Fruit fly (Drosophila melanogaster) whole organism, embryonic: ENCODE measurements around the gene Txl.
A peak's percentile ranks its signal among the peaks of the same experiment; 100 is the strongest.

Experiments
- ATbp ChIP-seq: fragments of 200-800 bp; sonication (Bioruptor generic); optimal IDR thresholded peaks from 2 replicates; lab custom pipeline; 2017; ENCODE audit warnings: missing biosample characterization, mild to moderate bottlenecking, missing genetic modification characterization, missing genetic modification reagents
- Bgb ChIP-seq: fragments of 200-800 bp; sonication (Bioruptor generic); IDR thresholded peaks from 2 replicates; pipeline ENCODE4 v1.3.6; 2022; ENCODE audit warnings: missing biosample characterization, missing genetic modification characterization; ENCODE audit not compliant: partially characterized antibody
- CG10147 ChIP-seq: fragments of 200-800 bp; sonication (Bioruptor generic); optimal IDR thresholded peaks from 2 replicates; lab custom pipeline; 2019; ENCODE audit warnings: missing biosample characterization, mild to moderate bottlenecking, missing genetic modification characterization, moderate library complexity
- CG10209 ChIP-seq: fragments of 200-800 bp; sonication (Bioruptor generic); optimal IDR thresholded peaks from 3 replicates; lab custom pipeline; 2017; ENCODE audit warnings: missing biosample characterization, mild to moderate bottlenecking, missing genetic modification characterization, missing genetic modification reagents
- CG11504 ChIP-seq: fragments of 200-800 bp; sonication (Bioruptor generic); optimal IDR thresholded peaks from 3 replicates; lab custom pipeline; 2019; ENCODE audit warnings: missing biosample characterization, mild to moderate bottlenecking, missing genetic modification characterization, moderate library complexity
- CG11696 ChIP-seq: fragments of 200-800 bp; sonication (Bioruptor generic); IDR thresholded peaks from 2 replicates; pipeline ENCODE4 v1.3.6; 2022; ENCODE audit warnings: missing biosample characterization, missing genetic modification characterization
- CG12299 ChIP-seq: fragments of 200-800 bp; sonication (Bioruptor generic); optimal IDR thresholded peaks from 2 replicates; lab custom pipeline; 2018; ENCODE audit warnings: missing biosample characterization, mild to moderate bottlenecking, missing genetic modification characterization
- CG14014 ChIP-seq: fragments of 200-800 bp; sonication (Bioruptor generic); IDR thresholded peaks from 2 replicates; pipeline ENCODE4 v1.3.6; 2022; ENCODE audit warnings: missing biosample characterization, missing genetic modification characterization
- CG17829 ChIP-seq: fragments of 200-800 bp; optimal IDR thresholded peaks from 2 replicates; lab custom pipeline; 2019; ENCODE audit warnings: missing biosample characterization, mild to moderate bottlenecking, missing genetic modification characterization, moderate library complexity
- CG2678 ChIP-seq: fragments of 200-800 bp; sonication (Bioruptor generic); optimal IDR thresholded peaks from 3 replicates; lab custom pipeline; 2019; ENCODE audit warnings: missing biosample characterization, mild to moderate bottlenecking, missing genetic modification characterization, moderate library complexity
- CG31365 ChIP-seq: fragments of 200-800 bp; sonication (Bioruptor generic); optimal IDR thresholded peaks from 2 replicates; lab custom pipeline; 2018; ENCODE audit warnings: missing biosample characterization, mild to moderate bottlenecking, missing genetic modification characterization
- CG31441 ChIP-seq: fragments of 200-800 bp; sonication (Bioruptor generic); IDR thresholded peaks from 2 replicates; pipeline ENCODE4 v1.3.6; 2022; ENCODE audit warnings: missing biosample characterization, missing genetic modification characterization
- CG32767 ChIP-seq: fragments of 200-800 bp; sonication (Bioruptor generic); IDR thresholded peaks from 2 replicates; pipeline ENCODE4 v1.3.6; 2022; ENCODE audit warnings: missing biosample characterization, missing genetic modification characterization
- CG4360 ChIP-seq: fragments of 200-800 bp; sonication (Bioruptor generic); IDR thresholded peaks from 2 replicates; pipeline ENCODE4 v1.3.6; 2022; ENCODE audit warnings: missing biosample characterization, missing genetic modification characterization
- CG6254 ChIP-seq: fragments of 200-800 bp; sonication (Bioruptor generic); optimal IDR thresholded peaks from 3 replicates; lab custom pipeline; 2017; ENCODE audit warnings: mild to moderate bottlenecking, missing biosample characterization, missing genetic modification reagents, missing genetic modification characterization
- CG6791 ChIP-seq: fragments of 200-800 bp; sonication (Bioruptor generic); IDR thresholded peaks from 3 replicates; pipeline ENCODE4 v1.3.6; 2022; ENCODE audit warnings: missing biosample characterization, missing genetic modification characterization; ENCODE audit not compliant: partially characterized antibody
- CG7963 ChIP-seq: fragments of 200-800 bp; sonication (Bioruptor generic); IDR thresholded peaks from 3 replicates; pipeline ENCODE4 v1.3.6; 2022; ENCODE audit warnings: missing biosample characterization, missing genetic modification characterization; ENCODE audit not compliant: partially characterized antibody
- CG8478 ChIP-seq: fragments of >200 bp; optimal IDR thresholded peaks from 2 replicates; lab custom pipeline; 2018
- CkIIα-i1 ChIP-seq: fragments of 200-800 bp; sonication (Bioruptor generic); IDR thresholded peaks from 2 replicates; pipeline ENCODE4 v1.3.6; 2022; ENCODE audit warnings: missing biosample characterization, missing genetic modification characterization
- Ets97D ChIP-seq: fragments of 200-800 bp; sonication (Bioruptor generic); optimal IDR thresholded peaks from 3 replicates; lab custom pipeline; 2016; ENCODE audit warnings: missing biosample characterization, missing genetic modification characterization
- Hmr ChIP-seq: fragments of 200-800 bp; sonication (Bioruptor generic); optimal IDR thresholded peaks from 3 replicates; lab custom pipeline; 2017; ENCODE audit warnings: mild to moderate bottlenecking, missing biosample characterization, missing genetic modification reagents, missing genetic modification characterization
- Hmx ChIP-seq: fragments of 200-800 bp; sonication (Bioruptor generic); optimal IDR thresholded peaks from 2 replicates; lab custom pipeline; 2016; ENCODE audit warnings: missing biosample characterization, missing genetic modification characterization
- Lhr ChIP-seq: fragments of 200-800 bp; sonication (Bioruptor generic); optimal IDR thresholded peaks from 3 replicates; lab custom pipeline; 2017; ENCODE audit warnings: mild to moderate bottlenecking, missing biosample characterization, missing genetic modification reagents, missing genetic modification characterization
- MESR4 ChIP-seq: fragments of 200-800 bp; sonication (Bioruptor generic); optimal IDR thresholded peaks from 2 replicates; lab custom pipeline; 2018; ENCODE audit warnings: missing biosample characterization, mild to moderate bottlenecking, missing genetic modification characterization, moderate library complexity
- Meics ChIP-seq: fragments of 200-800 bp; sonication (Bioruptor generic); optimal IDR thresholded peaks from 2 replicates; lab custom pipeline; 2017; ENCODE audit warnings: missing biosample characterization, mild to moderate bottlenecking, missing genetic modification characterization
- Myb ChIP-seq: fragments of 200-800 bp; sonication (Bioruptor generic); optimal IDR thresholded peaks from 2 replicates; lab custom pipeline; 2016; ENCODE audit warnings: missing biosample characterization, missing genetic modification characterization
- Poxn ChIP-seq: fragments of 200-800 bp; sonication (Bioruptor generic); IDR thresholded peaks from 2 replicates; pipeline ENCODE4 v1.3.6; 2022; ENCODE audit warnings: missing biosample characterization, missing genetic modification characterization
- Vsx1 ChIP-seq: fragments of 200-800 bp; sonication (Bioruptor generic); optimal IDR thresholded peaks from 2 replicates; lab custom pipeline; 2017; ENCODE audit warnings: missing biosample characterization, mild to moderate bottlenecking, missing genetic modification characterization, missing genetic modification reagents
- ase ChIP-seq: fragments of 200-800 bp; sonication (Bioruptor generic); IDR thresholded peaks from 3 replicates; pipeline ENCODE4 v1.3.6; 2022; ENCODE audit warnings: missing biosample characterization, missing genetic modification characterization
- ato ChIP-seq: fragments of 200-800 bp; sonication (Bioruptor generic); IDR thresholded peaks from 2 replicates; pipeline ENCODE4 v1.3.6; 2022; ENCODE audit warnings: missing biosample characterization, missing genetic modification characterization; ENCODE audit not compliant: partially characterized antibody
- cad ChIP-seq: fragments of >200 bp; optimal IDR thresholded peaks from 2 replicates; lab custom pipeline; 2017; ENCODE audit warnings: missing biosample characterization, missing genetic modification characterization
- croc ChIP-seq: fragments of 200-800 bp; sonication (Bioruptor generic); conservative IDR thresholded peaks from 3 replicates; pipeline ENCODE4 v1.3.6; 2022; ENCODE audit warnings: missing biosample characterization, missing genetic modification characterization
- da ChIP-seq: fragments of 200-800 bp; sonication (Bioruptor generic); optimal IDR thresholded peaks from 2 replicates; lab custom pipeline; 2016; ENCODE audit warnings: missing biosample characterization, missing genetic modification characterization
- disco-r ChIP-seq: fragments of 200-800 bp; sonication (Bioruptor generic); optimal IDR thresholded peaks from 2 replicates; lab custom pipeline; 2016; ENCODE audit warnings: missing biosample characterization, missing genetic modification characterization
- ems ChIP-seq: fragments of 200-800 bp; sonication (Bioruptor generic); optimal IDR thresholded peaks from 3 replicates; lab custom pipeline; 2016; ENCODE audit warnings: missing biosample characterization, missing genetic modification characterization
- en ChIP-seq: fragments of 200-800 bp; sonication (Bioruptor generic); optimal IDR thresholded peaks from 2 replicates; lab custom pipeline; 2016; ENCODE audit warnings: missing biosample characterization, missing genetic modification characterization
- eyg ChIP-seq: fragments of 200-800 bp; sonication (Bioruptor generic); optimal IDR thresholded peaks from 3 replicates; lab custom pipeline; 2016; ENCODE audit warnings: missing biosample characterization, missing genetic modification characterization
- gsb-n ChIP-seq: fragments of 200-800 bp; sonication (Bioruptor generic); optimal IDR thresholded peaks from 3 replicates; lab custom pipeline; 2018; ENCODE audit warnings: missing biosample characterization, mild to moderate bottlenecking, missing genetic modification characterization
- ind ChIP-seq: fragments of 200-800 bp; sonication (Bioruptor generic); optimal IDR thresholded peaks from 3 replicates; lab custom pipeline; 2016; ENCODE audit warnings: missing biosample characterization, missing genetic modification characterization
- knrl ChIP-seq: fragments of 200-800 bp; sonication (Bioruptor generic); IDR thresholded peaks from 3 replicates; pipeline ENCODE4 v1.3.6; 2022; ENCODE audit warnings: missing biosample characterization, missing genetic modification characterization; ENCODE audit not compliant: partially characterized antibody
- lilli ChIP-seq: fragments of 200-800 bp; sonication (Bioruptor generic); optimal IDR thresholded peaks from 3 replicates; lab custom pipeline; 2016; ENCODE audit warnings: missing biosample characterization, missing genetic modification characterization
- org-1 ChIP-seq: fragments of 200-800 bp; sonication (Bioruptor generic); optimal IDR thresholded peaks from 2 replicates; lab custom pipeline; 2017; ENCODE audit warnings: missing biosample characterization, missing genetic modification characterization
- pho ChIP-seq: fragments of 200-800 bp; sonication (Bioruptor generic); optimal IDR thresholded peaks from 2 replicates; lab custom pipeline; 2016; ENCODE audit warnings: missing biosample characterization, missing genetic modification characterization
- ro ChIP-seq: fragments of 200-800 bp; sonication (Bioruptor generic); IDR thresholded peaks from 2 replicates; pipeline ENCODE4 v1.3.6; 2022; ENCODE audit warnings: missing biosample characterization, missing genetic modification characterization
- shn ChIP-seq: fragments of 200-800 bp; sonication (Bioruptor generic); optimal IDR thresholded peaks from 3 replicates; lab custom pipeline; 2016; ENCODE audit warnings: missing biosample characterization, missing genetic modification characterization
- so ChIP-seq: fragments of 200-800 bp; sonication (Bioruptor generic); IDR thresholded peaks from 3 replicates; pipeline ENCODE4 v1.3.6; 2022; ENCODE audit warnings: missing biosample characterization, missing genetic modification characterization
- sr ChIP-seq: fragments of 200-800 bp; sonication (Bioruptor generic); IDR thresholded peaks from 3 replicates; pipeline ENCODE4 v1.3.6; 2022; ENCODE audit warnings: missing biosample characterization, missing genetic modification characterization
- sug ChIP-seq: fragments of 200-800 bp; optimal IDR thresholded peaks from 2 replicates; lab custom pipeline; 2019; ENCODE audit warnings: missing biosample characterization, mild to moderate bottlenecking, missing genetic modification characterization, moderate library complexity
- trem ChIP-seq: fragments of 200-800 bp; optimal IDR thresholded peaks from 3 replicates; lab custom pipeline; 2019; ENCODE audit warnings: missing biosample characterization, mild to moderate bottlenecking, missing genetic modification characterization, moderate library complexity
- usp ChIP-seq: fragments of >200 bp; optimal IDR thresholded peaks from 2 replicates; lab custom pipeline; 2017; ENCODE audit warnings: missing biosample characterization, missing genetic modification characterization

The Txl gene

dm6 chr3L:5770817-5771425 lies 5.3 kb downstream of the Txl start (continued):
- TF ChIP-seq Bgb, result peak; percentile 67
- TF ChIP-seq Vsx1 (GFP tag; lab: Kevin White, UChicago), result no peak
- peak; percentile 64 for TF ChIP-seq CG32767
- peak; percentile 65 for TF ChIP-seq Hmx (GFP tag; lab: Kevin White, UChicago)
- peak; percentile 78 for TF ChIP-seq da
- TF ChIP-seq CG17829 (tag; lab: Kevin White, UChicago), result peak; percentile 81
- TF ChIP-seq CG10209 (GFP tag; lab: Kevin White, UChicago), result peak; percentile 86
- TF ChIP-seq ase (GFP tag; lab: Robert Waterston, UW), result 0 out of 3 replicates have a peak, but pooled peaks have one; percentile 18
- TF ChIP-seq gsb-n (tag; lab: Kevin White, UChicago), result no peak
- peak; percentile 90 for TF ChIP-seq lilli (GFP tag; lab: Kevin White, UChicago)
- no peak for TF ChIP-seq CG11504 (tag; lab: Kevin White, UChicago)
- peak; percentile 79 for TF ChIP-seq CG6791 (GFP tag; lab: Robert Waterston, UW)
- no peak for TF ChIP-seq usp (GFP tag; lab: Kevin White, UChicago)
- TF ChIP-seq CG11696 (GFP tag; lab: Robert Waterston, UW), result no peak
- no peak for TF ChIP-seq CG6254
- no peak for TF ChIP-seq CkIIα-i1 (GFP tag; lab: Robert Waterston, UW)
- TF ChIP-seq ro (GFP tag; lab: Robert Waterston, UW), result no peak
- TF ChIP-seq Ets97D (GFP tag; lab: Kevin White, UChicago), result peak; percentile 74
- no peak for TF ChIP-seq ATbp
- peak; percentile 86 for TF ChIP-seq CG10147 (GFP tag; lab: Kevin White, UChicago)
- peak; percentile 40; the same call in 1 of the 3 replicates for TF ChIP-seq knrl (GFP tag; lab: Robert Waterston, UW)
- TF ChIP-seq CG14014 (GFP tag; lab: Robert Waterston, UW), result peak; percentile 68
- no peak; the same call in none of the 2 replicates for TF ChIP-seq CG31441
- peak; percentile 91 for TF ChIP-seq shn (GFP tag; lab: Kevin White, UChicago)
- peak; percentile 16 for TF ChIP-seq MESR4 (GFP tag; lab: Kevin White, UChicago)
- peak; percentile 91 for TF ChIP-seq Hmr (GFP tag; lab: Kevin White, UChicago)
- TF ChIP-seq sug (tag; lab: Kevin White, UChicago), result peak; percentile 87
- peak; percentile 48 for TF ChIP-seq croc
- TF ChIP-seq CG8478 (lab: Kevin White, UChicago), result peak; percentile 97
- peak; percentile 80 for TF ChIP-seq CG12299 (tag; lab: Kevin White, UChicago)
- TF ChIP-seq CG4360, result peak; percentile 96
- TF ChIP-seq pho (GFP tag; lab: Kevin White, UChicago), result peak; percentile 92
- peak; percentile 89 for TF ChIP-seq Meics
- no peak; the same call in 1 of the 2 replicates for TF ChIP-seq Poxn (GFP tag; lab: Robert Waterston, UW)
- no peak for TF ChIP-seq ato (GFP tag; lab: Robert Waterston, UW)
- peak; percentile 87 for TF ChIP-seq ind (GFP tag; lab: Kevin White, UChicago)
- peak; percentile 68 for TF ChIP-seq eyg (GFP tag; lab: Kevin White, UChicago)
- TF ChIP-seq en (GFP tag; lab: Kevin White, UChicago), result peak; percentile 80
- TF ChIP-seq sr, result no peak
- TF ChIP-seq so (GFP tag; lab: Robert Waterston, UW), result peak; percentile 87
- peak; percentile 79 for TF ChIP-seq CG31365 (tag; lab: Kevin White, UChicago)
- TF ChIP-seq org-1 (GFP tag; lab: Kevin White, UChicago), result peak; percentile 90
- peak; percentile 76 for TF ChIP-seq Myb (GFP tag; lab: Kevin White, UChicago)
- peak; percentile 55 for TF ChIP-seq Lhr (GFP tag; lab: Kevin White, UChicago)
- TF ChIP-seq ems (GFP tag; lab: Kevin White, UChicago), result peak; percentile 76
- no peak for TF ChIP-seq CG7963
- TF ChIP-seq trem (tag; lab: Kevin White, UChicago), result peak; percentile 64
- TF ChIP-seq cad (GFP tag; lab: Kevin White, UChicago), result no peak
- peak; percentile 91 for TF ChIP-seq CG2678 (tag; lab: Kevin White, UChicago)
- peak; percentile 63 for TF ChIP-seq disco-r (GFP tag; lab: Kevin White, UChicago)
